Worm (Caenorhabditis elegans) whole organism, L4 larva: ENCODE data around the gene gcy-6.

ENCODE experiments used
- D1046.2 ChIP-seq: fragments of 200-800 bp; sonication (Bioruptor generic); IDR thresholded peaks from 2 replicates; pipeline ENCODE4 v1.3.6; 2022; ENCODE audit warnings: missing genetic modification characterization, missing compliant biosample characterization
- F37D6.2 ChIP-seq: sonication (generic microtip); optimal IDR thresholded peaks from 2 replicates; lab custom pipeline; 2016; ENCODE audit warnings: mild to moderate bottlenecking, missing genetic modification characterization, missing compliant biosample characterization
- F49E8.2 ChIP-seq: sonication (generic microtip); optimal IDR thresholded peaks from 2 replicates; lab custom pipeline; 2016; ENCODE audit warnings: missing compliant biosample characterization, mild to moderate bottlenecking, missing genetic modification characterization, borderline replicate concordance
- R02D3.7 ChIP-seq: fragments of 150-350 bp; sonication (generic microtip); optimal IDR thresholded peaks from 3 replicates; lab custom pipeline; 2014; ENCODE audit warnings: missing biosample characterization, missing genetic modification characterization
- Y105C5A.15 ChIP-seq: fragments of 200-800 bp; sonication (Bioruptor generic); IDR thresholded peaks from 2 replicates; pipeline ENCODE4 v1.3.6; 2022; ENCODE audit warnings: missing genetic modification characterization, missing compliant biosample characterization
- ZK546.5 ChIP-seq, 2 experiments: sonication (generic microtip); optimal IDR thresholded peaks; 2 replicates each; lab custom pipeline; 2017; ENCODE audit warnings: missing biosample characterization in 2 of 2, missing genetic modification characterization in 2 of 2
- aly-2 ChIP-seq: sonication (generic microtip); optimal IDR thresholded peaks from 2 replicates; lab custom pipeline; 2018; ENCODE audit warnings: missing biosample characterization, missing genetic modification characterization
- ama-1 ChIP-seq: fragments of 150-350 bp; optimal IDR thresholded peaks from 2 replicates; lab custom pipeline; 2014; ENCODE audit warnings: inconsistent platforms, mixed read lengths
- ceh-28 ChIP-seq: fragments of 150-350 bp; optimal IDR thresholded peaks from 2 replicates; lab custom pipeline; 2014; ENCODE audit warnings: missing biosample characterization, missing genetic modification reagents, missing genetic modification characterization
- cey-2 ChIP-seq: sonication (generic microtip); optimal IDR thresholded peaks from 3 replicates; lab custom pipeline; 2017; ENCODE audit warnings: missing genetic modification characterization, mild to moderate bottlenecking, missing compliant biosample characterization, antibody characterized with exemption, borderline replicate concordance; ENCODE audit not compliant: insufficient read depth
- ctbp-1 ChIP-seq: fragments of 200-800 bp; sonication (Bioruptor generic); IDR thresholded peaks from 2 replicates; pipeline ENCODE4 v1.3.6; 2022; ENCODE audit warnings: missing genetic modification reagents, missing genetic modification characterization, missing compliant biosample characterization
- daf-12 ChIP-seq: fragments of 150-350 bp; optimal IDR thresholded peaks from 2 replicates; lab custom pipeline; 2014; ENCODE audit warnings: missing biosample characterization, missing genetic modification reagents, missing genetic modification characterization
- daf-19 ChIP-seq: fragments of 200-800 bp; sonication (Bioruptor generic); conservative IDR thresholded peaks from 2 replicates; pipeline ENCODE4 v1.3.6; 2022; ENCODE audit warnings: missing genetic modification characterization, missing compliant biosample characterization
- daf-8 ChIP-seq: fragments of 200-800 bp; sonication (Bioruptor generic); IDR thresholded peaks from 2 replicates; pipeline ENCODE4 v1.3.6; 2022; ENCODE audit warnings: missing genetic modification characterization, missing compliant biosample characterization
- dmd-8 ChIP-seq: fragments of 200-800 bp; sonication (Bioruptor generic); IDR thresholded peaks from 2 replicates; pipeline ENCODE4 v1.3.6; 2022; ENCODE audit warnings: missing genetic modification characterization, missing compliant biosample characterization
- duxl-1 ChIP-seq: sonication (generic microtip); optimal IDR thresholded peaks from 2 replicates; lab custom pipeline; 2016; ENCODE audit warnings: mild to moderate bottlenecking, missing genetic modification characterization, moderate library complexity, missing compliant biosample characterization; ENCODE audit not compliant: poor library complexity
- egl-43 ChIP-seq: fragments of 200-800 bp; sonication (Bioruptor generic); IDR thresholded peaks from 2 replicates; pipeline ENCODE4 v1.3.6; 2022; ENCODE audit warnings: missing genetic modification reagents, missing genetic modification characterization, missing compliant biosample characterization
- gei-8 ChIP-seq: fragments of 200-800 bp; sonication (Bioruptor generic); optimal IDR thresholded peaks from 2 replicates; lab custom pipeline; 2018; ENCODE audit warnings: mild to moderate bottlenecking, missing genetic modification characterization, missing compliant biosample characterization
- hif-1 ChIP-seq, 2 experiments: sonication (generic microtip); optimal IDR thresholded peaks; 2 replicates each; lab custom pipeline; 2016 to 2017; ENCODE audit warnings: missing compliant biosample characterization in 2 of 2, missing genetic modification characterization in 2 of 2, missing genetic modification reagents in 2 of 2, missing genotype in 2 of 2, mild to moderate bottlenecking in 1 of 2
- hlh-11 ChIP-seq: fragments of 200-800 bp; sonication (Bioruptor generic); optimal IDR thresholded peaks from 2 replicates; lab custom pipeline; 2018; ENCODE audit warnings: mild to moderate bottlenecking, missing genetic modification characterization, missing compliant biosample characterization
- hlh-30 ChIP-seq: sonication (generic microtip); optimal IDR thresholded peaks from 2 replicates; lab custom pipeline; 2017; ENCODE audit warnings: antibody characterized with exemption, mild to moderate bottlenecking, missing genetic modification characterization, missing compliant biosample characterization; ENCODE audit not compliant: insufficient read depth
- hmg-1.1 ChIP-seq: fragments of 200-800 bp; sonication (Bioruptor generic); IDR thresholded peaks from 2 replicates; pipeline ENCODE4 v1.3.6; 2022; ENCODE audit warnings: missing genetic modification reagents, missing genetic modification characterization, missing compliant biosample characterization
- lim-7 ChIP-seq: fragments of 200-800 bp; sonication (Bioruptor generic); IDR thresholded peaks from 2 replicates; pipeline ENCODE4 v1.3.6; 2022; ENCODE audit warnings: missing genetic modification characterization, missing compliant biosample characterization
- lin-1 ChIP-seq: fragments of 200-800 bp; sonication (Bioruptor generic); IDR thresholded peaks from 2 replicates; pipeline ENCODE4 v1.3.6; 2022; ENCODE audit warnings: missing genetic modification reagents, missing genetic modification characterization, missing compliant biosample characterization
- lin-13 ChIP-seq: fragments of 150-350 bp; optimal IDR thresholded peaks from 2 replicates; lab custom pipeline; 2014; ENCODE audit warnings: missing biosample characterization, missing genetic modification reagents, missing genetic modification characterization
- lin-29 ChIP-seq: fragments of 200-800 bp; sonication (Bioruptor generic); IDR thresholded peaks from 2 replicates; pipeline ENCODE4 v1.3.6; 2022; ENCODE audit warnings: missing genetic modification reagents, missing genetic modification characterization, missing compliant biosample characterization
- lin-39 ChIP-seq: fragments of 150-350 bp; optimal IDR thresholded peaks from 2 replicates; lab custom pipeline; 2014; ENCODE audit warnings: missing biosample characterization, missing genetic modification reagents, missing genetic modification characterization
- lir-3 ChIP-seq: sonication (generic microtip); optimal IDR thresholded peaks from 2 replicates; lab custom pipeline; 2016; ENCODE audit warnings: mild to moderate bottlenecking, missing genetic modification characterization, missing compliant biosample characterization
- mdt-29 ChIP-seq: fragments of 200-800 bp; sonication (Bioruptor generic); IDR thresholded peaks from 2 replicates; pipeline ENCODE4 v1.3.6; 2022; ENCODE audit warnings: missing genetic modification reagents, missing genetic modification characterization, missing compliant biosample characterization
- mes-2 ChIP-seq: sonication (generic microtip); optimal IDR thresholded peaks from 2 replicates; lab custom pipeline; 2016; ENCODE audit warnings: missing genotype, mild to moderate bottlenecking, missing genetic modification characterization, missing compliant biosample characterization; ENCODE audit not compliant: poor library complexity, severe bottlenecking
- mxl-2 ChIP-seq: fragments of 200-800 bp; sonication (Bioruptor generic); conservative IDR thresholded peaks from 2 replicates; pipeline ENCODE4 v1.3.6; 2022; ENCODE audit warnings: missing genetic modification reagents, missing genetic modification characterization, missing compliant biosample characterization
- mxl-3 ChIP-seq: fragments of 200-800 bp; sonication (Bioruptor generic); optimal IDR thresholded peaks from 2 replicates; lab custom pipeline; 2018; ENCODE audit warnings: mild to moderate bottlenecking, missing genetic modification characterization, missing compliant biosample characterization
- nhr-10 ChIP-seq: fragments of 150-350 bp; optimal IDR thresholded peaks from 2 replicates; lab custom pipeline; 2014; ENCODE audit warnings: missing biosample characterization, missing genetic modification characterization
- nhr-102 ChIP-seq: sonication (generic microtip); optimal IDR thresholded peaks from 2 replicates; lab custom pipeline; 2016; ENCODE audit warnings: mild to moderate bottlenecking, missing genetic modification characterization, moderate library complexity, missing compliant biosample characterization
- nhr-237 ChIP-seq: sonication (generic microtip); optimal IDR thresholded peaks from 2 replicates; lab custom pipeline; 2017; ENCODE audit warnings: missing biosample characterization, missing genetic modification characterization
- nhr-42 ChIP-seq: fragments of 200-800 bp; sonication (Bioruptor generic); IDR thresholded peaks from 2 replicates; pipeline ENCODE4 v1.3.6; 2022; ENCODE audit warnings: missing genetic modification characterization, missing compliant biosample characterization
- nhr-76 ChIP-seq: fragments of 150-350 bp; optimal IDR thresholded peaks from 2 replicates; lab custom pipeline; 2014; ENCODE audit warnings: missing biosample characterization, missing genetic modification characterization
- nhr-77 ChIP-seq: fragments of 150-350 bp; optimal IDR thresholded peaks from 2 replicates; lab custom pipeline; 2014; ENCODE audit warnings: missing biosample characterization, missing genetic modification characterization
- pha-4 ChIP-seq, 2 experiments: fragments of 150-350 bp in 1 of 2; fragments of 200-800 bp in 1 of 2; sonication (Bioruptor generic) in 1 of 2; IDR thresholded peaks in 1 of 2; optimal IDR thresholded peaks in 1 of 2; 2 replicates each; pipeline versions ENCODE4 v1.3.6 to Lab custom; 2014 to 2022; ENCODE audit warnings: missing genetic modification characterization in 2 of 2, missing genetic modification reagents in 2 of 2, missing biosample characterization in 1 of 2, missing compliant biosample characterization in 1 of 2
- php-3 ChIP-seq: fragments of 200-800 bp; sonication (Bioruptor generic); IDR thresholded peaks from 2 replicates; pipeline ENCODE4 v1.3.6; 2022; ENCODE audit warnings: missing genetic modification reagents, missing genetic modification characterization, missing compliant biosample characterization
- pqm-1 ChIP-seq: sonication (generic microtip); optimal IDR thresholded peaks from 2 replicates; lab custom pipeline; 2017; ENCODE audit warnings: missing biosample characterization, missing genetic modification characterization
- sdz-12 ChIP-seq: fragments of 200-800 bp; sonication (Bioruptor generic); optimal IDR thresholded peaks from 2 replicates; lab custom pipeline; 2018; ENCODE audit warnings: mild to moderate bottlenecking, missing genetic modification characterization, missing compliant biosample characterization
- set-16 ChIP-seq: fragments of 200-800 bp; sonication (Bioruptor generic); IDR thresholded peaks from 2 replicates; pipeline ENCODE4 v1.3.6; 2022; ENCODE audit warnings: missing genetic modification reagents, missing genetic modification characterization, missing compliant biosample characterization
- skn-1 ChIP-seq: fragments of 150-350 bp; optimal IDR thresholded peaks from 2 replicates; lab custom pipeline; 2014; ENCODE audit warnings: missing biosample characterization, missing genetic modification characterization
- snpc-1.2 ChIP-seq: fragments of 200-800 bp; sonication (Bioruptor generic); IDR thresholded peaks from 2 replicates; pipeline ENCODE4 v1.3.6; 2022; ENCODE audit warnings: missing genetic modification reagents, missing genetic modification characterization, missing compliant biosample characterization
- spr-3 ChIP-seq: fragments of 200-800 bp; sonication (Bioruptor generic); optimal IDR thresholded peaks from 2 replicates; lab custom pipeline; 2018; ENCODE audit warnings: mild to moderate bottlenecking, missing genetic modification characterization, missing compliant biosample characterization
- zag-1 ChIP-seq: fragments of 150-350 bp; optimal IDR thresholded peaks from 2 replicates; lab custom pipeline; 2014; ENCODE audit warnings: missing biosample characterization, missing genetic modification characterization
- zfp-3 ChIP-seq: fragments of 200-800 bp; sonication (Bioruptor generic); conservative IDR thresholded peaks from 2 replicates; pipeline ENCODE4 v1.3.6; 2022; ENCODE audit warnings: missing genetic modification reagents, missing genetic modification characterization, missing compliant biosample characterization
- zip-11 ChIP-seq: fragments of 200-800 bp; sonication (Bioruptor generic); IDR thresholded peaks from 2 replicates; pipeline ENCODE4 v1.3.6; 2022; ENCODE audit warnings: missing genetic modification characterization, missing compliant biosample characterization
- ztf-11 ChIP-seq: fragments of 150-350 bp; optimal IDR thresholded peaks from 2 replicates; lab custom pipeline; 2014; ENCODE audit warnings: missing biosample characterization, missing genetic modification characterization
- ztf-7 ChIP-seq: fragments of 150-350 bp; optimal IDR thresholded peaks from 2 replicates; lab custom pipeline; 2014; ENCODE audit warnings: missing biosample characterization, missing genetic modification characterization

The gcy-6 gene

DNA sequence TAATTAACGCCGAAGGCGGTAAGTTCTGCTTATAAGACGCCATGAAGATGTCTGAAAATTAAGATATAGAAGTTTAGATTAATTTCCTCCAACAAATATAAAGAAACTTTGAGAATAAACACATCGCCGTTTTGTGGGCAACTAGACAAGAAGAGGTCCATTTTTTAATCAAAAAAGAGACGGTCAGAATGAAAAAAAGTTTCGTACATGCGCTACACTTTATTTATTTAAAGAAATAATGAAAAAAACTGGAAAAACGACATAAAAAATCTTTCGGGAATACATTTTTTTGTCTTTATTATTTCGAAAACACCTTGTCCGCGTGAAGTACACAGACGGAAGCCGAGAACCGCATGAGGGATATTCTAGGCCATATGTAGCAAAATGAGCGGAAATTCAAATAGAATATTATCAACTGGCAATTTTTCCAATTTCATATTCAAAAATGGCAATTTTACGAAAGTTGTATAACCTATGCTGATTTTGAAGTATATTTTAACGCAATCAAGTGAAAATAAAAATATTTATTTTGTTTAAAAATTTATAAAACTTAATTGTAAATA, 42.0 kb upstream of the gcy-6 start, which contains the start of gene sluh-7 (continued):
- TF ChIP-seq duxl-1 = peak; percentile 49
- no peak for TF ChIP-seq skn-1 (tag; lab: Kevin White, UChicago)
- TF ChIP-seq mdt-29 (GFP tag; lab: Robert Waterston, UW) = no peak
- no peak for TF ChIP-seq nhr-237 (tag; lab: Kevin White, UChicago)
- TF ChIP-seq daf-12 (tag; lab: Kevin White, UChicago) = no peak
- TF ChIP-seq mxl-3 (GFP tag; lab: Kevin White, UChicago) = no peak
- peak; percentile 99 for TF ChIP-seq mes-2
- TF ChIP-seq ama-1 = no peak
- peak; percentile 27 for TF ChIP-seq lin-13 (GFP tag; lab: Kevin White, UChicago)
- TF ChIP-seq F37D6.2 (tag; lab: Kevin White, UChicago) = peak; percentile 55
- TF ChIP-seq snpc-1.2 = no peak
- no peak for TF ChIP-seq F49E8.2
- no peak for TF ChIP-seq spr-3 (GFP tag; lab: Kevin White, UChicago)
- TF ChIP-seq daf-8 (GFP tag; lab: Robert Waterston, UW) = no peak
- no peak for TF ChIP-seq nhr-10
- no peak for TF ChIP-seq nhr-77 (tag; lab: Kevin White, UChicago)
- no peak for TF ChIP-seq ztf-11 (tag; lab: Kevin White, UChicago)
- TF ChIP-seq lin-39 = no peak
- no peak for TF ChIP-seq gei-8 (GFP tag; lab: Kevin White, UChicago)
- no peak for TF ChIP-seq zfp-3 (GFP tag; lab: Robert Waterston, UW)
- peak in 1 of 2 experiments; percentile 88 for TF ChIP-seq hif-1 (tag; optimal IDR thresholded peaks at IDR 0.05; lab: Kevin White, UChicago)
- no peak for TF ChIP-seq ceh-28
- TF ChIP-seq daf-19 (GFP tag; lab: Robert Waterston, UW) = no peak
- no peak for TF ChIP-seq zip-11 (GFP tag; lab: Robert Waterston, UW)
- no peak for TF ChIP-seq nhr-42 (GFP tag; lab: Robert Waterston, UW)
- TF ChIP-seq lin-29 (GFP tag; lab: Robert Waterston, UW) = no peak
- no peak for TF ChIP-seq ZK546.5 (tag; optimal IDR thresholded peaks at IDR 0.05; lab: Kevin White, UChicago)
- no peak for TF ChIP-seq lin-1 (GFP tag; lab: Robert Waterston, UW)
- no peak for TF ChIP-seq R02D3.7 (tag; lab: Kevin White, UChicago)
- no peak for TF ChIP-seq egl-43 (GFP tag; lab: Robert Waterston, UW)
- TF ChIP-seq mxl-2 (GFP tag; lab: Robert Waterston, UW) = no peak
- TF ChIP-seq nhr-102 = peak; percentile 66
- 0 out of 2 replicates have a peak, but pooled peaks have one; percentile 12 for TF ChIP-seq hmg-1.1 (GFP tag; lab: Robert Waterston, UW)
- TF ChIP-seq Y105C5A.15 (GFP tag; lab: Robert Waterston, UW) = no peak
- no peak for TF ChIP-seq cey-2 (tag; lab: Kevin White, UChicago)
- no peak for TF ChIP-seq set-16 (GFP tag; lab: Robert Waterston, UW)
- TF ChIP-seq sdz-12 (GFP tag; lab: Kevin White, UChicago) = no peak
- no peak for TF ChIP-seq D1046.2 (GFP tag; lab: Robert Waterston, UW)
- no peak for TF ChIP-seq pha-4 (GFP tag; IDR thresholded peaks at IDR 0.05; lab: Robert Waterston, UW)
- TF ChIP-seq pha-4 (tag; optimal IDR thresholded peaks at IDR 0.05; lab: Kevin White, UChicago) = no peak
- no peak for TF ChIP-seq lim-7
- no peak for TF ChIP-seq lir-3 (tag; lab: Kevin White, UChicago)
- TF ChIP-seq ctbp-1 (GFP tag; lab: Robert Waterston, UW) = no peak
- peak; percentile 72 for TF ChIP-seq hlh-30 (tag; lab: Kevin White, UChicago)
- TF ChIP-seq nhr-76 (tag; lab: Kevin White, UChicago) = no peak
- no peak for TF ChIP-seq pqm-1 (tag; lab: Kevin White, UChicago)
- no peak for TF ChIP-seq zag-1
- peak; percentile 42 for TF ChIP-seq hlh-11 (tag; lab: Kevin White, UChicago)
- no peak for TF ChIP-seq aly-2 (tag; lab: Kevin White, UChicago)
- no peak for TF ChIP-seq ztf-7 (tag; lab: Kevin White, UChicago)
- no peak for TF ChIP-seq dmd-8 (GFP tag; lab: Robert Waterston, UW)
- no peak for TF ChIP-seq php-3 (GFP tag; lab: Robert Waterston, UW)
